Worm (Caenorhabditis elegans) whole organism, L4 larva: ENCODE measurements around the gene rei-1.

Source experiments
- F26F4.8 ChIP-seq: fragments of 200-800 bp; sonication (Bioruptor generic); conservative IDR thresholded peaks from 2 replicates; pipeline ENCODE4 v1.3.6; 2022; ENCODE audit warnings: missing genetic modification characterization, missing compliant biosample characterization
- ZK337.2 ChIP-seq: fragments of 200-800 bp; sonication (Bioruptor generic); IDR thresholded peaks from 2 replicates; pipeline ENCODE4 v1.3.6; 2022; ENCODE audit warnings: missing genetic modification reagents, missing genetic modification characterization, missing compliant biosample characterization
- ama-1 ChIP-seq: fragments of 150-350 bp; optimal IDR thresholded peaks from 2 replicates; lab custom pipeline; 2014; ENCODE audit warnings: inconsistent platforms, mixed read lengths
- arid-1 ChIP-seq: fragments of 200-800 bp; sonication (Bioruptor generic); conservative IDR thresholded peaks from 2 replicates; pipeline ENCODE4 v1.3.6; 2022; ENCODE audit warnings: missing genetic modification reagents, missing genetic modification characterization, missing compliant biosample characterization
- ceh-28 ChIP-seq: fragments of 150-350 bp; optimal IDR thresholded peaks from 2 replicates; lab custom pipeline; 2014; ENCODE audit warnings: missing biosample characterization, missing genetic modification reagents, missing genetic modification characterization
- ceh-32 ChIP-seq: sonication (generic microtip); optimal IDR thresholded peaks from 2 replicates; lab custom pipeline; 2016; ENCODE audit warnings: mild to moderate bottlenecking, missing genetic modification characterization, missing compliant biosample characterization; ENCODE audit not compliant: poor library complexity
- ceh-62 ChIP-seq: sonication (generic microtip); optimal IDR thresholded peaks from 2 replicates; lab custom pipeline; 2017; ENCODE audit warnings: missing biosample characterization, missing genetic modification characterization
- ces-1 ChIP-seq: fragments of 150-350 bp; sonication (generic microtip); optimal IDR thresholded peaks from 4 replicates; lab custom pipeline; 2014; ENCODE audit warnings: missing biosample characterization, missing genetic modification reagents, missing genetic modification characterization
- daf-12 ChIP-seq: fragments of 150-350 bp; optimal IDR thresholded peaks from 2 replicates; lab custom pipeline; 2014; ENCODE audit warnings: missing biosample characterization, missing genetic modification reagents, missing genetic modification characterization
- dmd-8 ChIP-seq: fragments of 200-800 bp; sonication (Bioruptor generic); IDR thresholded peaks from 2 replicates; pipeline ENCODE4 v1.3.6; 2022; ENCODE audit warnings: missing genetic modification characterization, missing compliant biosample characterization
- dmd-9 ChIP-seq: fragments of 200-800 bp; sonication (Bioruptor generic); IDR thresholded peaks from 2 replicates; pipeline ENCODE4 v1.3.6; 2022; ENCODE audit warnings: missing genetic modification reagents, missing genetic modification characterization, missing compliant biosample characterization
- duxl-1 ChIP-seq: sonication (generic microtip); optimal IDR thresholded peaks from 2 replicates; lab custom pipeline; 2016; ENCODE audit warnings: mild to moderate bottlenecking, missing genetic modification characterization, moderate library complexity, missing compliant biosample characterization; ENCODE audit not compliant: poor library complexity
- fkh-10 ChIP-seq: fragments of 150-350 bp; optimal IDR thresholded peaks from 2 replicates; lab custom pipeline; 2014; ENCODE audit warnings: missing biosample characterization, missing genetic modification reagents, missing genetic modification characterization
- lim-7 ChIP-seq: fragments of 200-800 bp; sonication (Bioruptor generic); IDR thresholded peaks from 2 replicates; pipeline ENCODE4 v1.3.6; 2022; ENCODE audit warnings: missing genetic modification characterization, missing compliant biosample characterization
- lin-1 ChIP-seq: fragments of 200-800 bp; sonication (Bioruptor generic); IDR thresholded peaks from 2 replicates; pipeline ENCODE4 v1.3.6; 2022; ENCODE audit warnings: missing genetic modification reagents, missing genetic modification characterization, missing compliant biosample characterization
- lin-29 ChIP-seq: fragments of 200-800 bp; sonication (Bioruptor generic); IDR thresholded peaks from 2 replicates; pipeline ENCODE4 v1.3.6; 2022; ENCODE audit warnings: missing genetic modification reagents, missing genetic modification characterization, missing compliant biosample characterization
- madf-5 ChIP-seq, 2 experiments: fragments of 200-800 bp; sonication (Bioruptor generic); IDR thresholded peaks; 2 replicates each; pipeline ENCODE4 v1.3.6; 2022; ENCODE audit warnings: missing compliant biosample characterization in 2 of 2, missing genetic modification characterization in 2 of 2
- madf-9 ChIP-seq: fragments of 200-800 bp; sonication (Bioruptor generic); conservative IDR thresholded peaks from 2 replicates; pipeline ENCODE4 v1.3.6; 2022; ENCODE audit warnings: missing genetic modification reagents, missing genetic modification characterization, missing compliant biosample characterization
- mep-1 ChIP-seq: fragments of 150-350 bp; sonication (generic microtip); optimal IDR thresholded peaks from 3 replicates; lab custom pipeline; 2014; ENCODE audit warnings: missing biosample characterization, missing genetic modification characterization
- nhr-10 ChIP-seq: fragments of 150-350 bp; optimal IDR thresholded peaks from 2 replicates; lab custom pipeline; 2014; ENCODE audit warnings: missing biosample characterization, missing genetic modification characterization
- nhr-77 ChIP-seq: fragments of 150-350 bp; optimal IDR thresholded peaks from 2 replicates; lab custom pipeline; 2014; ENCODE audit warnings: missing biosample characterization, missing genetic modification characterization
- pqm-1 ChIP-seq: sonication (generic microtip); optimal IDR thresholded peaks from 2 replicates; lab custom pipeline; 2017; ENCODE audit warnings: missing biosample characterization, missing genetic modification characterization
- rbr-2 ChIP-seq: sonication (generic microtip); optimal IDR thresholded peaks from 2 replicates; lab custom pipeline; 2016; ENCODE audit warnings: missing genotype, missing genetic modification characterization, missing compliant biosample characterization
- saeg-2 ChIP-seq: fragments of 200-800 bp; sonication (Bioruptor generic); IDR thresholded peaks from 2 replicates; pipeline ENCODE4 v1.3.6; 2022; ENCODE audit warnings: missing genetic modification reagents, missing genetic modification characterization, missing compliant biosample characterization
- set-16 ChIP-seq: fragments of 200-800 bp; sonication (Bioruptor generic); IDR thresholded peaks from 2 replicates; pipeline ENCODE4 v1.3.6; 2022; ENCODE audit warnings: missing genetic modification reagents, missing genetic modification characterization, missing compliant biosample characterization
- spr-1 ChIP-seq: sonication (generic microtip); optimal IDR thresholded peaks from 2 replicates; lab custom pipeline; 2016; ENCODE audit warnings: mild to moderate bottlenecking, missing genetic modification characterization, missing compliant biosample characterization
- unc-130 ChIP-seq: sonication (generic microtip); optimal IDR thresholded peaks from 2 replicates; lab custom pipeline; 2016; ENCODE audit warnings: missing genetic modification reagents, missing genetic modification characterization, missing compliant biosample characterization
- unc-39 ChIP-seq: sonication (generic microtip); optimal IDR thresholded peaks from 2 replicates; lab custom pipeline; 2017; ENCODE audit warnings: missing biosample characterization, missing genetic modification characterization
- unc-62 ChIP-seq, 3 experiments: fragments of 150-350 bp in 1 of 3; sonication (generic microtip); optimal IDR thresholded peaks in 2 of 3; peaks in 1 of 3; 1 replicate in 1 of 3; 2 replicates in 2 of 3; lab custom pipeline; 2014 to 2017; ENCODE audit warnings: missing biosample characterization in 3 of 3, missing genetic modification characterization in 3 of 3, missing genetic modification reagents in 3 of 3, missing genotype in 1 of 3

The rei-1 gene

ce11 chrIII:4098107-4098620 lies at the start of gene rei-1:
rei-1 (minus strand) TSS chrIII:4098190.
- TF ChIP-seq unc-39 (tag; lab: Kevin White, UChicago) (no peak), nhr-77 (tag; lab: Kevin White, UChicago) (no peak), mep-1 (no peak), duxl-1 (tag; lab: Kevin White, UChicago) (no peak), nhr-10 (tag; lab: Kevin White, UChicago) (no peak), pqm-1 (tag; lab: Kevin White, UChicago) (no peak), lim-7 (no peak), unc-130 (GFP tag; lab: Kevin White, UChicago) (no peak), F26F4.8 (GFP tag; lab: Robert Waterston, UW) (no peak), saeg-2 (GFP tag; lab: Robert Waterston, UW) (no peak), spr-1 (tag; lab: Kevin White, UChicago) (no peak), rbr-2 (tag; lab: Kevin White, UChicago) (no peak)

- no peak for TF ChIP-seq dmd-8 (GFP tag; lab: Robert Waterston, UW)
- TF ChIP-seq arid-1 = no peak
- TF ChIP-seq madf-9 = no peak
- no peak for TF ChIP-seq ces-1 (GFP tag; lab: Kevin White, UChicago)
- no peak for TF ChIP-seq ZK337.2
- no peak for TF ChIP-seq mep-1
- TF ChIP-seq dmd-9 (GFP tag; lab: Robert Waterston, UW) = no peak
- no peak for TF ChIP-seq ceh-32
- no peak for TF ChIP-seq madf-5 (GFP tag; IDR thresholded peaks at IDR 0.05; lab: Robert Waterston, UW)
- TF ChIP-seq rbr-2 (tag; lab: Kevin White, UChicago) = no peak
- no peak for TF ChIP-seq lim-7
Measured at ce11 chrIII:4143170-4143569, 45.2 kb upstream of the rei-1 start.

ce11 chrIII:4137180-4137579 lies 39.2 kb upstream of the rei-1 start:
- peak in 1 of 2 experiments; percentile 66 for TF ChIP-seq unc-62 (GFP tag; optimal IDR thresholded peaks at IDR 0.05 in 1 of 2; lab: Kevin White, UChicago)
- no peak for TF ChIP-seq unc-62 (tag; optimal IDR thresholded peaks at IDR 0.05; lab: Kevin White, UChicago)
- no peak for TF ChIP-seq lin-29 (GFP tag; lab: Robert Waterston, UW)
- TF ChIP-seq daf-12 (tag; lab: Kevin White, UChicago) = no peak
- TF ChIP-seq, all 104 proteins: peak for 1

- TF ChIP-seq ama-1 (no peak), set-16 (GFP tag; lab: Robert Waterston, UW) (peak; percentile 93)
- TF ChIP-seq, all 104 proteins: peak for 1
Measured at ce11 chrIII:4134059-4134458, 36.1 kb upstream of the rei-1 start.

ce11 chrIII:4131814-4132555 lies 34.0 kb upstream of the rei-1 start:
- TF ChIP-seq ces-1 (GFP tag; lab: Kevin White, UChicago) = peak; percentile 67
- TF ChIP-seq ceh-28 (tag; lab: Kevin White, UChicago) = no peak
- no peak for TF ChIP-seq lin-1
- TF ChIP-seq, all 104 proteins: peak for 1

- TF ChIP-seq ceh-62 (tag; lab: Kevin White, UChicago) = no peak
- TF ChIP-seq unc-130 (GFP tag; lab: Kevin White, UChicago) = no peak
- peak; percentile 54 for TF ChIP-seq fkh-10 (GFP tag; lab: Kevin White, UChicago)
- no peak for TF ChIP-seq saeg-2 (GFP tag; lab: Robert Waterston, UW)
Measured at ce11 chrIII:4123900-4124299, 25.9 kb upstream of the rei-1 start.
